Worm (Caenorhabditis elegans): Measurements from ENCODE around the gene Y49F6B.13.

Y49F6B.13 gene

ce11 chrII:3438280-3438679 lies 33.2 kb downstream of the Y49F6B.13 start:
- TF ChIP-seq lsy-2 (tag; optimal IDR thresholded peaks at IDR 0.05) (no peak), unc-39 (tag; optimal IDR thresholded peaks at IDR 0.05) (no peak), flh-1 (GFP tag; optimal IDR thresholded peaks at IDR 0.05) (no peak), nhr-2 (tag; optimal IDR thresholded peaks at IDR 0.05) (no peak), blmp-1 (tag; optimal IDR thresholded peaks at IDR 0.05) (peak; percentile 90), mab-5 (tag; optimal IDR thresholded peaks at IDR 0.05) (no peak), ceh-39 (tag; optimal IDR thresholded peaks at IDR 0.05) (no peak)

- TF ChIP-seq ceh-83 (GFP tag; optimal IDR thresholded peaks at IDR 0.05) (peak; percentile 33), mab-5 (tag; optimal IDR thresholded peaks at IDR 0.05) (no peak), nhr-76 (tag; optimal IDR thresholded peaks at IDR 0.05) (no peak)
Measured at ce11 chrII:3437393-3437792, 34.1 kb downstream of the Y49F6B.13 start.

- no peak for TF ChIP-seq mab-5 (tag; optimal IDR thresholded peaks at IDR 0.05)
- no peak for TF ChIP-seq unc-39 (tag; optimal IDR thresholded peaks at IDR 0.05)
- no peak for TF ChIP-seq cnd-1 (tag; optimal IDR thresholded peaks at IDR 0.05)
- TF ChIP-seq unc-62 (GFP tag; optimal IDR thresholded peaks at IDR 0.05), result no peak
- TF ChIP-seq nhr-2 (tag; optimal IDR thresholded peaks at IDR 0.05), result no peak
- TF ChIP-seq ztf-11 (tag; optimal IDR thresholded peaks at IDR 0.05), result no peak
- TF ChIP-seq ceh-83 (GFP tag; optimal IDR thresholded peaks at IDR 0.05), result no peak
- no peak for TF ChIP-seq pha-4 (tag; optimal IDR thresholded peaks at IDR 0.05)
- TF ChIP-seq drap-1 (GFP tag; optimal IDR thresholded peaks at IDR 0.05), result no peak
- TF ChIP-seq blmp-1 (tag; optimal IDR thresholded peaks at IDR 0.05), result no peak
- TF ChIP-seq sptf-1 (tag; optimal IDR thresholded peaks at IDR 0.05), result no peak
Measured at ce11 chrII:3436412-3436811, 35.1 kb downstream of the Y49F6B.13 start, which contains the start of gene skpo-2. skpo-2 (minus strand) TSS chrII:3436512.

- TF ChIP-seq nhr-237 (tag; optimal IDR thresholded peaks at IDR 0.05) (no peak), lin-32 (GFP tag; optimal IDR thresholded peaks at IDR 0.05) (no peak), tbx-8 (GFP tag; optimal IDR thresholded peaks at IDR 0.05) (no peak), elt-1 (tag; optimal IDR thresholded peaks at IDR 0.05; ENCODE audit: borderline replicate concordance, insufficient read depth) (no peak), M03D4.4 (tag; optimal IDR thresholded peaks at IDR 0.05) (no peak), unc-62 (GFP tag; optimal IDR thresholded peaks at IDR 0.05) (no peak), ceh-43 (GFP tag; optimal IDR thresholded peaks at IDR 0.05) (no peak), ceh-39 (tag; optimal IDR thresholded peaks at IDR 0.05) (no peak), nhr-76 (tag; optimal IDR thresholded peaks at IDR 0.05) (no peak)
Measured at ce11 chrII:3434893-3435503, 36.5 kb downstream of the Y49F6B.13 start.

ce11 chrII:3429400-3429799 lies 42.1 kb downstream of the Y49F6B.13 start, which contains the start of gene C16C8.18:
C16C8.18 (plus strand) TSS chrII:3429700.
- TF ChIP-seq flh-1 (GFP tag; optimal IDR thresholded peaks at IDR 0.05) (no peak), M03D4.4 (tag; optimal IDR thresholded peaks at IDR 0.05) (no peak), nhr-76 (tag; optimal IDR thresholded peaks at IDR 0.05) (no peak), nhr-237 (tag; optimal IDR thresholded peaks at IDR 0.05) (no peak), nhr-12 (tag; optimal IDR thresholded peaks at IDR 0.05) (no peak), ham-2 (GFP tag; optimal IDR thresholded peaks at IDR 0.05) (no peak), sptf-1 (tag; optimal IDR thresholded peaks at IDR 0.05) (no peak), unc-120 (tag; optimal IDR thresholded peaks at IDR 0.05; ENCODE audit: poor library complexity, severe bottlenecking) (no peak), pha-4 (tag; optimal IDR thresholded peaks at IDR 0.05) (no peak), lin-13 (tag; optimal IDR thresholded peaks at IDR 0.05) (no peak), elt-1 (tag; optimal IDR thresholded peaks at IDR 0.05; ENCODE audit: borderline replicate concordance, insufficient read depth) (no peak), cnd-1 (tag; optimal IDR thresholded peaks at IDR 0.05) (no peak), snpc-4 (tag; optimal IDR thresholded peaks at IDR 0.05) (no peak), elt-3 (tag; optimal IDR thresholded peaks at IDR 0.05) (no peak), ceh-83 (GFP tag; optimal IDR thresholded peaks at IDR 0.05) (no peak), lin-32 (GFP tag; optimal IDR thresholded peaks at IDR 0.05) (no peak)

ce11 chrII:3428158-3428704 lies 43.3 kb downstream of the Y49F6B.13 start:
- TF ChIP-seq sptf-1 (tag; optimal IDR thresholded peaks at IDR 0.05), result peak; percentile 16
- TF ChIP-seq lin-32 (GFP tag; optimal IDR thresholded peaks at IDR 0.05), result no peak
- no peak for TF ChIP-seq mab-5 (tag; optimal IDR thresholded peaks at IDR 0.05)
- TF ChIP-seq zip-8 (tag; optimal IDR thresholded peaks at IDR 0.05), result no peak
- TF ChIP-seq mep-1 (tag; optimal IDR thresholded peaks at IDR 0.05), result no peak
- TF ChIP-seq ceh-43 (GFP tag; optimal IDR thresholded peaks at IDR 0.05), result no peak
- TF ChIP-seq elt-1 (tag; optimal IDR thresholded peaks at IDR 0.05; ENCODE audit: borderline replicate concordance, insufficient read depth), result no peak
- TF ChIP-seq ces-1 (GFP tag; optimal IDR thresholded peaks at IDR 0.05), result peak; percentile 71
